Worm (Caenorhabditis elegans): ENCODE results near the gene F08F8.7.

ce11 chrIII:7329155-7329732 is 17.7 kb downstream of the F08F8.7 start, which contains the start of gene lab-2:
- TF ChIP-seq him-1 (tag; optimal IDR thresholded peaks at IDR 0.05) (no peak), dao-5 (tag; optimal IDR thresholded peaks at IDR 0.05) (no peak)
